Fruit fly (Drosophila melanogaster) S2 (cell line): ENCODE data around the gene CG14082.

ENCODE experiments used
- CG8478 ChIP-seq: fragments of >200 bp; optimal IDR thresholded peaks from 2 replicates; lab custom pipeline; 2018
- CTCF ChIP-seq, 2 experiments: fragments of >200 bp; optimal IDR thresholded peaks; 2 replicates each; lab custom pipeline; 2018

dm6 chr3L:19085688-19086363 lies 52.9 kb downstream of the CG14082 start:
- no peak for TF ChIP-seq CG8478 (lab: Kevin White, UChicago)
- TF ChIP-seq CTCF (optimal IDR thresholded peaks at IDR 0.05; lab: Kevin White, UChicago): no peak
